Worm (Caenorhabditis elegans): ENCODE measurements around the gene gad-3.

Gene gad-3

ce11 chrV:9133950-9134349, 38.9 kb downstream of the gad-3 start, which contains the start of gene B0222.1:
Gene B0222.1 (plus strand): TSS chrV:9134255.
- TF ChIP-seq snpc-4 (tag; optimal IDR thresholded peaks at IDR 0.05): no peak
- no peak for TF ChIP-seq sptf-1 (tag; optimal IDR thresholded peaks at IDR 0.05)
- TF ChIP-seq sem-2 (GFP tag; optimal IDR thresholded peaks at IDR 0.05): no peak
- TF ChIP-seq drap-1 (GFP tag; optimal IDR thresholded peaks at IDR 0.05): no peak
- TF ChIP-seq lsy-2 (tag; optimal IDR thresholded peaks at IDR 0.05): no peak
- TF ChIP-seq nhr-237 (tag; optimal IDR thresholded peaks at IDR 0.05): no peak
- TF ChIP-seq unc-62 (GFP tag; optimal IDR thresholded peaks at IDR 0.05): no peak
- TF ChIP-seq pha-4 (tag; optimal IDR thresholded peaks at IDR 0.05): no peak
- TF ChIP-seq nhr-28 (tag; optimal IDR thresholded peaks at IDR 0.05): no peak
- TF ChIP-seq zip-8 (tag; optimal IDR thresholded peaks at IDR 0.05): no peak
- TF ChIP-seq ceh-39 (tag; optimal IDR thresholded peaks at IDR 0.05): no peak
- no peak for TF ChIP-seq flh-1 (GFP tag; optimal IDR thresholded peaks at IDR 0.05)
- no peak for TF ChIP-seq ceh-83 (GFP tag; optimal IDR thresholded peaks at IDR 0.05)
- no peak for TF ChIP-seq tbx-8 (GFP tag; optimal IDR thresholded peaks at IDR 0.05)

DNA sequence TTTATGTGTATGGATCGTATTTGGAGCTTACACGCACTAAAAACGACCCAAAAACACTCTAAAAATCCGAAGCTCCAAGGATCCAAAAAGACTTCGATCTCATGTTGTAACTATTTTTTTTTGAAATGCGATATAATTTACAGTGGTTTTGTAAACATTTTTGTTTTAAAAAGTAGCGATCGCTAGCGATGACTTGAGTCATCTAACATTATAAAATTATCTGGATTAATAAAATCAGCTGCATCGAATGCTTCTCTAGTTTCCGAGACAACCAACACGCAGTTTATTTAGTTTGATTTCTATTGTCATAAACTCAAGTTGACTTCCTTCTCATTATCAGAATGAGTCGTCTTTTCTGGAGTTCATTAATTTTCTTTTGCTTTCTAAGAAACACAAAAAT, 40.8 kb downstream of the gad-3 start, which contains the start of gene F21C10.1:
TSS of gene F21C10.1 (plus strand) at position 301 of the 400 bp plus-strand sequence.
- TF ChIP-seq cnd-1 (tag; optimal IDR thresholded peaks at IDR 0.05) (no peak), nhr-12 (tag; optimal IDR thresholded peaks at IDR 0.05) (no peak), nhr-76 (tag; optimal IDR thresholded peaks at IDR 0.05) (no peak), ceh-83 (GFP tag; optimal IDR thresholded peaks at IDR 0.05) (no peak), unc-39 (tag; optimal IDR thresholded peaks at IDR 0.05) (no peak), unc-120 (tag; optimal IDR thresholded peaks at IDR 0.05; ENCODE audit: poor library complexity, severe bottlenecking) (no peak), lin-32 (GFP tag; optimal IDR thresholded peaks at IDR 0.05) (no peak), nhr-2 (tag; optimal IDR thresholded peaks at IDR 0.05) (no peak), blmp-1 (tag; optimal IDR thresholded peaks at IDR 0.05) (no peak), ztf-11 (tag; optimal IDR thresholded peaks at IDR 0.05) (no peak), hlh-1 (tag; optimal IDR thresholded peaks at IDR 0.05) (no peak)

DNA sequence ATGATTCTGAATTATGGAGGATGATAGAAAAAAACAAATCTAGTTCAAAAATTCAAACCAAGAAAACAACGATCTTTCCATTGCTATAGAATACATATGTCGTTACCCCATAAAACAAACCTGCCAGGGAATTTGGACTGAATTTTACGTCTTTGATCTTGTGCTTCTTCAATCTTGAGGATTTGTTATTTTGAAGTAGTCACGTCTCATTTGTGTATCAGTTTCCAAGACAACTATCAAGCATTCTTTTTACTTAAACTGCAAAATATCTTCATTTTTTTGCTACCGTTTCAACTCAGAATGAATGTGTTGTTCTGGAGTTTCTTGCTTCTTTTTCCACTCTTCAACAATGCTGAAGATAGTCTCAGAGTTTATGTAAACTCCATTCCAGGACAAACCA, 42.0 kb downstream of the gad-3 start, which contains the start of gene F21C10.19:
TSS of gene F21C10.19 (plus strand) at position 301 of the 400 bp plus-strand sequence.
- TF ChIP-seq ztf-11 (tag; optimal IDR thresholded peaks at IDR 0.05) (no peak), flh-1 (GFP tag; optimal IDR thresholded peaks at IDR 0.05) (no peak), ceh-39 (tag; optimal IDR thresholded peaks at IDR 0.05) (no peak), sem-2 (GFP tag; optimal IDR thresholded peaks at IDR 0.05) (no peak), snpc-4 (tag; optimal IDR thresholded peaks at IDR 0.05) (no peak), nhr-2 (tag; optimal IDR thresholded peaks at IDR 0.05) (no peak), pha-4 (tag; optimal IDR thresholded peaks at IDR 0.05) (no peak), unc-120 (tag; optimal IDR thresholded peaks at IDR 0.05; ENCODE audit: poor library complexity, severe bottlenecking) (no peak), nhr-237 (tag; optimal IDR thresholded peaks at IDR 0.05) (no peak), cnd-1 (tag; optimal IDR thresholded peaks at IDR 0.05) (no peak), bed-3 (GFP tag; optimal IDR thresholded peaks at IDR 0.05) (no peak), mep-1 (tag; optimal IDR thresholded peaks at IDR 0.05) (no peak), ces-1 (GFP tag; optimal IDR thresholded peaks at IDR 0.05) (no peak), nhr-28 (tag; optimal IDR thresholded peaks at IDR 0.05) (no peak), elt-3 (tag; optimal IDR thresholded peaks at IDR 0.05) (no peak), lin-32 (GFP tag; optimal IDR thresholded peaks at IDR 0.05) (no peak), zip-8 (tag; optimal IDR thresholded peaks at IDR 0.05) (no peak), lsy-2 (tag; optimal IDR thresholded peaks at IDR 0.05) (no peak), M03D4.4 (tag; optimal IDR thresholded peaks at IDR 0.05) (no peak)

- TF ChIP-seq unc-62 (GFP tag; optimal IDR thresholded peaks at IDR 0.05): no peak
- no peak for TF ChIP-seq ceh-83 (GFP tag; optimal IDR thresholded peaks at IDR 0.05)
- no peak for TF ChIP-seq ceh-39 (tag; optimal IDR thresholded peaks at IDR 0.05)
- TF ChIP-seq tbx-8 (GFP tag; optimal IDR thresholded peaks at IDR 0.05): no peak
- no peak for TF ChIP-seq ztf-11 (tag; optimal IDR thresholded peaks at IDR 0.05)
- TF ChIP-seq ham-2 (GFP tag; optimal IDR thresholded peaks at IDR 0.05): no peak
- no peak for TF ChIP-seq lsy-2 (tag; optimal IDR thresholded peaks at IDR 0.05)
- TF ChIP-seq ceh-43 (GFP tag; optimal IDR thresholded peaks at IDR 0.05): no peak
- no peak for TF ChIP-seq snpc-4 (tag; optimal IDR thresholded peaks at IDR 0.05)
- no peak for TF ChIP-seq flh-1 (GFP tag; optimal IDR thresholded peaks at IDR 0.05)
- no peak for TF ChIP-seq zip-8 (tag; optimal IDR thresholded peaks at IDR 0.05)
- TF ChIP-seq unc-120 (tag; optimal IDR thresholded peaks at IDR 0.05; ENCODE audit: poor library complexity, severe bottlenecking): no peak
- no peak for TF ChIP-seq mep-1 (tag; optimal IDR thresholded peaks at IDR 0.05)
- TF ChIP-seq nhr-12 (tag; optimal IDR thresholded peaks at IDR 0.05): no peak
Observed at ce11 chrV:9128562-9128961, 44.2 kb downstream of the gad-3 start.

DNA sequence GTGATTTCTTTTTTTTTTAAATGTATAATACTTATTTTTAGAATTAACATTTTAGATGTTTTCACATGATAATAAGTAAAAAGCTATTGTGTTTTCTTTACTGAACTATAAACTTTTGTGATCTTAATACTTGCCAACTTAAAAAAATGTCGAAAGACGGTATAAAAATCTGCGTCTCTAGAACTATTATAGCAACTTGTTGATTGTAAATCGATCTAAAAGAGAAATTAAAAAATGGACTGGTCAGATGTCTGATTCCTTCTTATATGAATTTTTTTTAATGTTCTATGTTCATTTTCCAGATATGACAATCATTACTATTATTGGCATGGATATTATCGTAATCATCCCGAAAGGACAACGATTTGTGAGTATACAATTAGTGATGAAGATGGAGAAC, 45.0 kb downstream of the gad-3 start, which contains the start of gene F21C10.3:
TSS of gene F21C10.3 (plus strand) at position 301 of the 400 bp plus-strand sequence.
- TF ChIP-seq sptf-1 (tag; optimal IDR thresholded peaks at IDR 0.05) (no peak), mep-1 (tag; optimal IDR thresholded peaks at IDR 0.05) (no peak), ceh-39 (tag; optimal IDR thresholded peaks at IDR 0.05) (no peak), nhr-12 (tag; optimal IDR thresholded peaks at IDR 0.05) (no peak), elt-3 (tag; optimal IDR thresholded peaks at IDR 0.05) (no peak), ceh-83 (GFP tag; optimal IDR thresholded peaks at IDR 0.05) (no peak), unc-39 (tag; optimal IDR thresholded peaks at IDR 0.05) (no peak), tbx-8 (GFP tag; optimal IDR thresholded peaks at IDR 0.05) (no peak), lin-32 (GFP tag; optimal IDR thresholded peaks at IDR 0.05) (no peak), mls-2 (tag; optimal IDR thresholded peaks at IDR 0.05) (no peak), elt-1 (tag; optimal IDR thresholded peaks at IDR 0.05; ENCODE audit: borderline replicate concordance, insufficient read depth) (no peak), nhr-76 (tag; optimal IDR thresholded peaks at IDR 0.05) (no peak), ceh-43 (GFP tag; optimal IDR thresholded peaks at IDR 0.05) (no peak), unc-120 (tag; optimal IDR thresholded peaks at IDR 0.05; ENCODE audit: poor library complexity, severe bottlenecking) (no peak), mab-5 (tag; optimal IDR thresholded peaks at IDR 0.05) (no peak), nhr-28 (tag; optimal IDR thresholded peaks at IDR 0.05) (no peak), sem-2 (GFP tag; optimal IDR thresholded peaks at IDR 0.05) (no peak), flh-1 (GFP tag; optimal IDR thresholded peaks at IDR 0.05) (no peak), hlh-1 (tag; optimal IDR thresholded peaks at IDR 0.05) (no peak), unc-62 (GFP tag; optimal IDR thresholded peaks at IDR 0.05) (no peak)
